Worm (Caenorhabditis elegans): ENCODE data around the gene attf-3.

DNA sequence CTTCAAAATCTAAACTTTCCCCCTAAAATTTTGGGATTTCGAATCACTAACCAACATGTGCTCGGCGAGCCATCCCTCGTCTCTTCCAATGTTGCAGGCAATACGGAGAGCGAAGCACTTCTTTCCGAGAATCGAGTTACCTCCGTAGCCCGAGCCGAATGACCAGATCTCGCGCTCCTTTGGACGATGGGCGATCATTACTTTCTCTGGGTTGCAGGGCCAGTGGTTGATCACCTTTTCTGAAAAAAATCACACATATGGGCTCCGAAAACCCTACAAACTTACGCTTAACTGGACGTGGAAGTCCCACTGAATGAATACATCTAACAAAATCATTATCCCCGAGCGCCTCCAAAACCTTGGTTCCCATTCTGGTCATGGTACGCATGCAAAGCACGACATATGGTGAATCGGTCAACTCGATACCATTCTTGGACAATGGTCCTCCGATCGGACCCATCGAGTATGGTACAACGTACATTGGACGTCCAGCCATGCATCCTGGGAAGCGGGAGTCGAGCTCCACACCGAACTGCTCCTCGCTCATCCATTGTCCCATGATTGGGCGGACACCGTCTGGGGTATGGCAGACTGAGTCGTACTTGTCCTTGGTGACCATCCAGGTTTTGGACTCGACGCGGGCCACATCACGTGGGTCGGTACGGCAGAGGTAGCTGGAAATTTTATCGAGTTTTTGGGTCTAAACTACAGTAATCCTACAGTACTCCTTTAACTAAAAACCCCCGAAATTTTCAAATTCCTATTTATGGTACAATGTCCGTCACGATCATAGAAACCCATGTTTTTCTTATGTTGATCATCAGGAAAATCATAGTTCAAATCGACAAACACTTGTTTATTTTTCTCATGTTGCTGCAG lies 21.2 kb downstream of the attf-3 start:
- TF ChIP-seq pha-4 (tag; optimal IDR thresholded peaks at IDR 0.05) (no peak), ceh-19 (GFP tag; optimal IDR thresholded peaks at IDR 0.05) (no peak), lin-11 (tag; optimal IDR thresholded peaks at IDR 0.05) (no peak), tbx-2 (tag; optimal IDR thresholded peaks at IDR 0.05) (no peak), che-1 (tag; optimal IDR thresholded peaks at IDR 0.05) (no peak), pat-9 (tag; optimal IDR thresholded peaks at IDR 0.05) (no peak), ceh-6 (GFP tag; optimal IDR thresholded peaks at IDR 0.05) (no peak), lim-6 (tag; optimal IDR thresholded peaks at IDR 0.05) (no peak), pax-1 (tag; optimal IDR thresholded peaks at IDR 0.05) (no peak), unc-42 (tag; optimal IDR thresholded peaks at IDR 0.05) (no peak), dmd-4 (tag; optimal IDR thresholded peaks at IDR 0.05; ENCODE audit: borderline replicate concordance) (no peak)

Data from whole organism, late embryonic.